Worm (Caenorhabditis elegans): ENCODE results near the gene F31F7.1.

The F31F7.1 gene

ce11 chrV:6229457-6229949 lies 46.7 kb upstream of the F31F7.1 start (continued):
- TF ChIP-seq dpff-1 (tag; optimal IDR thresholded peaks at IDR 0.05) (no peak), ceh-40 (GFP tag; IDR thresholded peaks at IDR 0.05) (no peak), akir-1 (GFP tag; optimal IDR thresholded peaks at IDR 0.05) (no peak), nhr-80 (tag; optimal IDR thresholded peaks at IDR 0.05) (peak; percentile 98), rcor-1 (GFP tag; IDR thresholded peaks at IDR 0.05) (no peak), nfyb-1 (GFP tag; IDR thresholded peaks at IDR 0.05) (peak; percentile 64), egl-18 (GFP tag; IDR thresholded peaks at IDR 0.05) (no peak), attf-5 (GFP tag; optimal IDR thresholded peaks at IDR 0.05) (peak; percentile 55), unc-62 (GFP tag; optimal IDR thresholded peaks at IDR 0.05) (peak; percentile 65), chd-7 (tag; optimal IDR thresholded peaks at IDR 0.05) (peak; percentile 65), hmg-1.2 (GFP tag; IDR thresholded peaks at IDR 0.05) (peak; percentile 26; the same call in 1 of the 2 replicates), nfya-2 (GFP tag; IDR thresholded peaks at IDR 0.05) (no peak), ztf-22 (GFP tag; optimal IDR thresholded peaks at IDR 0.05) (no peak), zim-3 (tag; optimal IDR thresholded peaks at IDR 0.05) (no peak), hrde-1 (tag; optimal IDR thresholded peaks at IDR 0.05; ENCODE audit: borderline replicate concordance) (no peak), F49E8.2 (tag; optimal IDR thresholded peaks at IDR 0.05; ENCODE audit: insufficient read depth) (no peak), B0261.1 (tag; optimal IDR thresholded peaks at IDR 0.05) (no peak), let-607 (tag; optimal IDR thresholded peaks at IDR 0.05) (peak; percentile 11 to 80), ekl-4 (GFP tag; IDR thresholded peaks at IDR 0.05) (no peak), mel-28 (tag; optimal IDR thresholded peaks at IDR 0.05; ENCODE audit: borderline replicate concordance) (no peak), nhr-27 (tag; optimal IDR thresholded peaks at IDR 0.05) (no peak)

ce11 chrV:6230629-6231229 lies 45.5 kb upstream of the F31F7.1 start:
- TF ChIP-seq F39B2.1 (GFP tag; IDR thresholded peaks at IDR 0.05): no peak
- no peak for TF ChIP-seq hlh-12 (tag; optimal IDR thresholded peaks at IDR 0.05)
- no peak for TF ChIP-seq him-1 (tag; optimal IDR thresholded peaks at IDR 0.05)
- TF ChIP-seq T07F8.4 (tag; optimal IDR thresholded peaks at IDR 0.05): no peak
- no peak for TF ChIP-seq hsf-1 (GFP tag; IDR thresholded peaks at IDR 0.05)
- no peak for TF ChIP-seq cebp-2 (GFP tag; IDR thresholded peaks at IDR 0.05)
- no peak for TF ChIP-seq ztf-25 (GFP tag; IDR thresholded peaks at IDR 0.05)
- 0 out of 2 replicates have a peak, but pooled peaks have one; percentile 26 for TF ChIP-seq B0336.3 (GFP tag; IDR thresholded peaks at IDR 0.05)
- TF ChIP-seq ceh-91 (GFP tag; IDR thresholded peaks at IDR 0.05): no peak
- 0 out of 2 replicates have a peak, but pooled peaks have one; percentile 22 for TF ChIP-seq zfh-2 (GFP tag; conservative IDR thresholded peaks at IDR 0.05)
- TF ChIP-seq ets-4 (GFP tag; optimal IDR thresholded peaks at IDR 0.05): peak; percentile 55
- no peak for TF ChIP-seq nfya-1 (tag; optimal IDR thresholded peaks at IDR 0.05; ENCODE audit: borderline replicate concordance, insufficient read depth)
- no peak for TF ChIP-seq mcd-1 (GFP tag; IDR thresholded peaks at IDR 0.05)
- no peak for TF ChIP-seq Y53F4B.3 (GFP tag; IDR thresholded peaks at IDR 0.05)
- TF ChIP-seq hrde-1 (tag; optimal IDR thresholded peaks at IDR 0.05; ENCODE audit: borderline replicate concordance): no peak
- no peak for TF ChIP-seq nhr-179 (tag; optimal IDR thresholded peaks at IDR 0.05)
- no peak for TF ChIP-seq atf-7 (tag; optimal IDR thresholded peaks at IDR 0.05)
- no peak for TF ChIP-seq ZK185.1 (tag; optimal IDR thresholded peaks at IDR 0.05; ENCODE audit: poor library complexity, severe bottlenecking)
- no peak for TF ChIP-seq B0261.1 (tag; optimal IDR thresholded peaks at IDR 0.05)
- TF ChIP-seq mxl-1 (tag; optimal IDR thresholded peaks at IDR 0.05): no peak
- no peak for TF ChIP-seq lin-54 (GFP tag; optimal IDR thresholded peaks at IDR 0.05)
- no peak for TF ChIP-seq unc-130 (GFP tag; optimal IDR thresholded peaks at IDR 0.05)
- TF ChIP-seq K12H6.12 (tag; optimal IDR thresholded peaks at IDR 0.05): peak; percentile 27
- no peak for TF ChIP-seq K11D2.4 (GFP tag; IDR thresholded peaks at IDR 0.05)
- no peak for TF ChIP-seq pbrm-1 (GFP tag; IDR thresholded peaks at IDR 0.05)
- TF ChIP-seq sptf-2 (GFP tag; optimal IDR thresholded peaks at IDR 0.05): no peak
- no peak for TF ChIP-seq fkh-3 (tag; optimal IDR thresholded peaks at IDR 0.05)
- TF ChIP-seq Y79H2A.3 (GFP tag; conservative IDR thresholded peaks at IDR 0.05): no peak
- no peak for TF ChIP-seq somi-1 (GFP tag; optimal IDR thresholded peaks at IDR 0.05)

Data from whole organism, young adult.